Fruit fly (Drosophila melanogaster): Measurements from ENCODE around the gene obst-A.
"Not testable (repeated sequence)": the region's sequence is repeated elsewhere in the genome, so short reads cannot be mapped to it uniquely, and the experiment has no call there.

DNA sequence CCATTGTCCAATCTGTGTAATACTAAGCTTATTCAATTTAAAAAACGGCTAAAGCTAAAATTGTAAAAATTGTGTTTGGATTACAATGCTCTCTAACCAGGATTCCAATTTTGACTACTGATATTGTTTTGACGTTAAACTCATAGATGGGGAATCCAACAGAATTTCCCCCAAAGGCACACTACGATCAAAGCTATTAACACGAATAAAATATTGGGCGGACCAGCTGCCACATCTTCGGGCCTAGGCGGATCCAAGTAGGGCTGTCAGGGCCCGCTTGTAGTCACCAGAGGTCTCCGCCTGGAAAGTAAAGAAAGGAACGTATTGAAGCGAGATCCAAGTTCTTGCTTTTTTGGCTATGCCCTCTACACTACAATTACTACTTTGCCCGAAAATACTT, 22.5 kb upstream of the obst-A start, which contains the start of gene SdicC:
- not testable (repeated sequence) for TF ChIP-seq Mad (GFP tag; optimal IDR thresholded peaks at IDR 0.05); CkIIα-i1 (GFP tag; IDR thresholded peaks at IDR 0.05); CG3281 (GFP tag; optimal IDR thresholded peaks at IDR 0.05); Bgb (GFP tag; IDR thresholded peaks at IDR 0.05; ENCODE audit: partially characterized antibody); Nf-YA (GFP tag; IDR thresholded peaks at IDR 0.05); CG1647 (GFP tag; optimal IDR thresholded peaks at IDR 0.05); CG4707 (GFP tag; optimal IDR thresholded peaks at IDR 0.05); CG7271 (tag; optimal IDR thresholded peaks at IDR 0.05); nerfin-2 (GFP tag; IDR thresholded peaks at IDR 0.05; ENCODE audit: partially characterized antibody); Lhr (GFP tag; optimal IDR thresholded peaks at IDR 0.05); CG2116 (GFP tag; optimal IDR thresholded peaks at IDR 0.05); CG16815 (GFP tag; optimal IDR thresholded peaks at IDR 0.05); CG8478 (optimal IDR thresholded peaks at IDR 0.05)

Data from whole organism, embryonic.